Worm (Caenorhabditis elegans) whole organism, young adult: Measurements from ENCODE around the gene daf-41.

Experiments used
- C17E4.6 ChIP-seq: fragments of 200-800 bp; sonication (Bioruptor generic); IDR thresholded peaks from 2 replicates; pipeline ENCODE4 v1.3.6; 2022; ENCODE audit warnings: missing genetic modification reagents, missing genetic modification characterization, missing compliant biosample characterization
- F22D6.2 ChIP-seq: sonication (generic microtip); optimal IDR thresholded peaks from 2 replicates; lab custom pipeline; 2016; ENCODE audit warnings: mild to moderate bottlenecking, missing genetic modification characterization, missing compliant biosample characterization
- F37B4.10 ChIP-seq: fragments of 200-800 bp; sonication (Bioruptor generic); IDR thresholded peaks from 2 replicates; pipeline ENCODE4 v1.3.6; 2022; ENCODE audit warnings: missing genetic modification characterization, missing compliant biosample characterization
- F49E8.2 ChIP-seq: sonication (generic microtip); optimal IDR thresholded peaks from 3 replicates; lab custom pipeline; 2017; ENCODE audit warnings: missing genetic modification characterization, mild to moderate bottlenecking, missing compliant biosample characterization, antibody characterized with exemption, moderate library complexity; ENCODE audit not compliant: insufficient read depth
- K12H6.12 ChIP-seq: fragments of 200-800 bp; sonication (Bioruptor generic); optimal IDR thresholded peaks from 2 replicates; lab custom pipeline; 2018; ENCODE audit warnings: mild to moderate bottlenecking, missing genetic modification characterization, missing compliant biosample characterization
- T07F8.4 ChIP-seq: sonication (generic microtip); optimal IDR thresholded peaks from 2 replicates; lab custom pipeline; 2016; ENCODE audit warnings: mild to moderate bottlenecking, missing genetic modification characterization, moderate library complexity, missing compliant biosample characterization
- Y67H2A.10 ChIP-seq: fragments of 200-800 bp; sonication (Bioruptor generic); conservative IDR thresholded peaks from 2 replicates; pipeline ENCODE4 v1.3.6; 2022; ENCODE audit warnings: missing genetic modification reagents, missing genetic modification characterization, missing compliant biosample characterization
- aptf-3 ChIP-seq: fragments of 200-800 bp; sonication (Bioruptor generic); IDR thresholded peaks from 2 replicates; pipeline ENCODE4 v1.3.6; 2022; ENCODE audit warnings: missing genetic modification characterization, missing compliant biosample characterization
- atf-7 ChIP-seq: sonication (generic microtip); optimal IDR thresholded peaks from 2 replicates; lab custom pipeline; 2017; ENCODE audit warnings: mild to moderate bottlenecking, missing genetic modification characterization, missing compliant biosample characterization
- attf-5 ChIP-seq: fragments of 200-800 bp; sonication (Bioruptor generic); optimal IDR thresholded peaks from 2 replicates; lab custom pipeline; 2018; ENCODE audit warnings: mild to moderate bottlenecking, missing genetic modification characterization, missing compliant biosample characterization
- bed-1 ChIP-seq: fragments of 200-800 bp; sonication (Bioruptor generic); IDR thresholded peaks from 2 replicates; pipeline ENCODE4 v1.3.6; 2022; ENCODE audit warnings: missing genetic modification reagents, missing genetic modification characterization, missing compliant biosample characterization
- cebp-1 ChIP-seq, 2 experiments: fragments of 200-800 bp in 1 of 2; sonication (Bioruptor generic) in 1 of 2; sonication (generic microtip) in 1 of 2; IDR thresholded peaks in 1 of 2; optimal IDR thresholded peaks in 1 of 2; 2 replicates each; pipeline versions ENCODE4 v1.3.6 to Lab custom; 2017 to 2022; ENCODE audit warnings: missing compliant biosample characterization in 2 of 2, missing genetic modification characterization in 2 of 2, mild to moderate bottlenecking in 1 of 2, missing genetic modification reagents in 1 of 2, moderate library complexity in 1 of 2
- cebp-2 ChIP-seq: fragments of 200-800 bp; sonication (Bioruptor generic); IDR thresholded peaks from 2 replicates; pipeline ENCODE4 v1.3.6; 2022; ENCODE audit warnings: missing genetic modification characterization, missing compliant biosample characterization
- ceh-40 ChIP-seq: fragments of 200-800 bp; sonication (Bioruptor generic); IDR thresholded peaks from 2 replicates; pipeline ENCODE4 v1.3.6; 2022; ENCODE audit warnings: missing genetic modification characterization, missing compliant biosample characterization
- ceh-79 ChIP-seq: sonication (generic microtip); optimal IDR thresholded peaks from 2 replicates; lab custom pipeline; 2017; ENCODE audit warnings: mild to moderate bottlenecking, missing genetic modification characterization, missing compliant biosample characterization
- ceh-91 ChIP-seq: fragments of 200-800 bp; sonication (Bioruptor generic); IDR thresholded peaks from 2 replicates; pipeline ENCODE4 v1.3.6; 2022; ENCODE audit warnings: missing genetic modification reagents, missing genetic modification characterization, missing compliant biosample characterization
- dox-1 ChIP-seq: fragments of 200-800 bp; sonication (Bioruptor generic); IDR thresholded peaks from 2 replicates; pipeline ENCODE4 v1.3.6; 2022; ENCODE audit warnings: missing genetic modification reagents, missing genetic modification characterization, missing compliant biosample characterization
- efl-1 ChIP-seq: fragments of 150-350 bp; optimal IDR thresholded peaks from 2 replicates; lab custom pipeline; 2014; ENCODE audit warnings: missing biosample characterization, missing genetic modification reagents, missing genetic modification characterization
- egl-18 ChIP-seq: fragments of 200-800 bp; sonication (Bioruptor generic); IDR thresholded peaks from 2 replicates; pipeline ENCODE4 v1.3.6; 2022; ENCODE audit warnings: missing genetic modification reagents, missing genetic modification characterization, missing compliant biosample characterization
- egl-44 ChIP-seq: fragments of 200-800 bp; sonication (Bioruptor generic); IDR thresholded peaks from 2 replicates; pipeline ENCODE4 v1.3.6; 2022; ENCODE audit warnings: missing genetic modification reagents, missing genetic modification characterization, missing compliant biosample characterization
- hlh-12 ChIP-seq: sonication (generic microtip); optimal IDR thresholded peaks from 2 replicates; lab custom pipeline; 2016; ENCODE audit warnings: missing genetic modification characterization, missing compliant biosample characterization
- lin-40 ChIP-seq: sonication (generic microtip); optimal IDR thresholded peaks from 2 replicates; lab custom pipeline; 2016; ENCODE audit warnings: missing genetic modification characterization, mild to moderate bottlenecking, missing compliant biosample characterization, missing genotype, missing genetic modification reagents
- lsl-1 ChIP-seq: fragments of 200-800 bp; sonication (Bioruptor generic); optimal IDR thresholded peaks from 2 replicates; lab custom pipeline; 2018; ENCODE audit warnings: mild to moderate bottlenecking, missing genetic modification characterization, moderate library complexity, missing compliant biosample characterization
- madf-6 ChIP-seq: fragments of 200-800 bp; sonication (Bioruptor generic); IDR thresholded peaks from 2 replicates; pipeline ENCODE4 v1.3.6; 2022; ENCODE audit warnings: missing genetic modification reagents, missing genetic modification characterization, missing compliant biosample characterization
- madf-8 ChIP-seq: fragments of 200-800 bp; sonication (Bioruptor generic); conservative IDR thresholded peaks from 2 replicates; pipeline ENCODE4 v1.3.6; 2022; ENCODE audit warnings: missing genetic modification reagents, missing genetic modification characterization, missing compliant biosample characterization
- nhr-120 ChIP-seq: fragments of 200-800 bp; sonication (Bioruptor generic); IDR thresholded peaks from 2 replicates; pipeline ENCODE4 v1.3.6; 2022; ENCODE audit warnings: missing genetic modification characterization, missing compliant biosample characterization
- nhr-80 ChIP-seq: sonication (generic microtip); optimal IDR thresholded peaks from 2 replicates; lab custom pipeline; 2016; ENCODE audit warnings: missing genetic modification characterization, missing compliant biosample characterization
- pha-4 ChIP-seq: fragments of 150-350 bp; sonication (generic microtip); optimal IDR thresholded peaks from 2 replicates; lab custom pipeline; 2014; ENCODE audit warnings: missing biosample characterization, missing genetic modification reagents, missing genetic modification characterization
- rcor-1 ChIP-seq: fragments of 200-800 bp; sonication (Bioruptor generic); IDR thresholded peaks from 2 replicates; pipeline ENCODE4 v1.3.6; 2022; ENCODE audit warnings: missing genetic modification reagents, missing genetic modification characterization, missing compliant biosample characterization
- sea-2 ChIP-seq: fragments of 200-800 bp; sonication (Bioruptor generic); IDR thresholded peaks from 2 replicates; pipeline ENCODE4 v1.3.6; 2022; ENCODE audit warnings: missing genetic modification characterization, missing compliant biosample characterization
- snpc-1.3 ChIP-seq: sonication (generic microtip); optimal IDR thresholded peaks from 2 replicates; lab custom pipeline; 2017; ENCODE audit warnings: missing genetic modification characterization, mild to moderate bottlenecking, missing compliant biosample characterization, antibody characterized with exemption, moderate library complexity, missing genotype, missing genetic modification reagents; ENCODE audit not compliant: insufficient read depth
- somi-1 ChIP-seq: fragments of 200-800 bp; sonication (Bioruptor generic); optimal IDR thresholded peaks from 2 replicates; lab custom pipeline; 2018; ENCODE audit warnings: mild to moderate bottlenecking, missing genetic modification characterization, missing compliant biosample characterization
- tbx-9 ChIP-seq: sonication (generic microtip); optimal IDR thresholded peaks from 2 replicates; lab custom pipeline; 2016; ENCODE audit warnings: borderline replicate concordance, missing genetic modification characterization, inconsistent platforms, missing compliant biosample characterization
- unc-62 ChIP-seq: fragments of 150-350 bp; optimal IDR thresholded peaks from 2 replicates; lab custom pipeline; 2014; ENCODE audit warnings: missing biosample characterization, missing genetic modification reagents, missing genetic modification characterization
- zfh-2 ChIP-seq: fragments of 200-800 bp; sonication (Bioruptor generic); conservative IDR thresholded peaks from 2 replicates; pipeline ENCODE4 v1.3.6; 2022; ENCODE audit warnings: missing genetic modification reagents, missing genetic modification characterization, missing compliant biosample characterization
- ztf-26 ChIP-seq: sonication (generic microtip); optimal IDR thresholded peaks from 2 replicates; lab custom pipeline; 2017; ENCODE audit warnings: missing genetic modification characterization, missing compliant biosample characterization
- ztf-3 ChIP-seq: fragments of 200-800 bp; sonication (Bioruptor generic); optimal IDR thresholded peaks from 2 replicates; lab custom pipeline; 2018; ENCODE audit warnings: mild to moderate bottlenecking, missing genetic modification characterization, missing compliant biosample characterization

daf-41 gene

DNA sequence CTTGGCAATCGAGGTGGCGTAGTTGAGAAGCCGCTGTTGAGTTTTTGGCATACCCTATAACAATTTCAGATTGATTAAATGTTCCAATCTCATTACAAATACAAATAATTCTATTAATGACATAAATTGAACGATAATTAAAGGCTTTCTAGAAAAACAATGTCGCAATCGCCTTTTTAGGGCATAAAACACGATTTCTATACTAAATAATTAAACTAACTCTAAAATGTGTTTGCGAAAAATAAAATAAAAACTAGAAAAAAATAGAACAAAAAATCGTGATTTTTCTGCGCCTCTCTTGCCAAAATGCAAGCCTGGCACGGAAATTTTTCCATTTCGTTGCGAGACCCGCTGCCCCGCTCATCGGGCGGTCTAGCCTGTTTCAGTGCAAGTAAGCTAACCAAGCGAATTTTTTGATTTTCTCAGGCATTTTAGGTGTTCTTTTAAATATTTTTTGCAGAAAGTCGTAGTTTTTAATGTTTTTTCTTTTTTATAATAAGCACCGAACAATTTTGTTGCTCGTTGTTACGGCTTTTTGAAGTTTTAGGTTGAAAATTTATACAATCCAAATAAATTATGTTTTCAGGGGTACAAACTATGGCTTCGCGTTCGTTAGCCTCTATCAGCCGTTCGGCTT, 46.6 kb downstream of the daf-41 start, which contains the start of the genes C34E10.12, C34E10.10 and atp-2 (continued):
- TF ChIP-seq ceh-91 (no peak), F37B4.10 (GFP tag; lab: Robert Waterston, UW) (no peak), C17E4.6 (no peak), F49E8.2 (tag; lab: Kevin White, UChicago) (peak; percentile 72), ztf-26 (tag; lab: Kevin White, UChicago) (peak; percentile 19), ceh-79 (tag; lab: Kevin White, UChicago) (no peak), sea-2 (GFP tag; lab: Robert Waterston, UW) (no peak), atf-7 (tag; lab: Kevin White, UChicago) (no peak), hlh-12 (tag; lab: Kevin White, UChicago) (no peak), cebp-1 (GFP tag; IDR thresholded peaks at IDR 0.05; lab: Robert Waterston, UW) (no peak), cebp-1 (tag; optimal IDR thresholded peaks at IDR 0.05; lab: Kevin White, UChicago) (peak; percentile 59), ceh-40 (GFP tag; lab: Robert Waterston, UW) (no peak), ztf-3 (GFP tag; lab: Kevin White, UChicago) (no peak), pha-4 (tag; lab: Kevin White, UChicago) (peak; percentile 11), madf-8 (GFP tag; lab: Robert Waterston, UW) (no peak), bed-1 (GFP tag; lab: Robert Waterston, UW) (no peak), rcor-1 (GFP tag; lab: Robert Waterston, UW) (peak; percentile 39; the same call in 1 of the 2 replicates), lin-40 (tag; lab: Kevin White, UChicago) (peak; percentile 64), T07F8.4 (tag; lab: Kevin White, UChicago) (no peak), unc-62 (GFP tag; lab: Kevin White, UChicago) (no peak), lsl-1 (GFP tag; lab: Kevin White, UChicago) (peak; percentile 47), Y67H2A.10 (GFP tag; lab: Robert Waterston, UW) (0 out of 2 replicates have a peak, but pooled peaks have one; percentile 39), dox-1 (GFP tag; lab: Robert Waterston, UW) (peak; percentile 56), egl-18 (GFP tag; lab: Robert Waterston, UW) (no peak), aptf-3 (GFP tag; lab: Robert Waterston, UW) (no peak), tbx-9 (tag; lab: Kevin White, UChicago) (no peak), egl-44 (GFP tag; lab: Robert Waterston, UW) (no peak), nhr-120 (GFP tag; lab: Robert Waterston, UW) (no peak), K12H6.12 (tag; lab: Kevin White, UChicago) (no peak), cebp-2 (GFP tag; lab: Robert Waterston, UW) (no peak), somi-1 (GFP tag; lab: Kevin White, UChicago) (no peak), zfh-2 (GFP tag; lab: Robert Waterston, UW) (no peak)
- TF ChIP-seq, all 124 proteins: peak for 40

DNA sequence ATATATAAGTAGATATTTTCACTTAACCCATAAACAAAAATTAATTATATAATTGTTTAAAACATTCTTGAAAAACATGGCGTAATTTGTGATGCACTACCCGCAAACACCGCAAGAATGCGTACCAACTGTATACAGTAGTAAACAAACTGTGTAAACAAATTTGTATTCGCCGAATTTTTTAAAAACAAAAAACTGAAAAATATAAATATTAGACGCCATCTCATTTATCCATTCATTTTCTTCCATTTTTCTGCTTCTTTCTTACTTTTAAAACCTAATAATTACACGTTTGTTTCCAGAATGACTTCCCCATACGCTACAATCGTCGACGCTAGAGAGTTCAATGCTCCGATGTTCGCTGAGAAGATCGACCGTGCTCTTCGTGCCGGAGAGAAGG, 49.2 kb downstream of the daf-41 start, which contains the start of gene nex-1:
Gene nex-1, plus strand, starts transcription at position 301 of the 400 bp plus-strand sequence.
- TF ChIP-seq efl-1 (GFP tag; lab: Kevin White, UChicago) = peak; percentile 10
- peak; percentile 13 for TF ChIP-seq snpc-1.3 (tag; lab: Kevin White, UChicago)
- TF ChIP-seq K12H6.12 (tag; lab: Kevin White, UChicago) = no peak
- peak; percentile 68 for TF ChIP-seq lsl-1 (GFP tag; lab: Kevin White, UChicago)

DNA sequence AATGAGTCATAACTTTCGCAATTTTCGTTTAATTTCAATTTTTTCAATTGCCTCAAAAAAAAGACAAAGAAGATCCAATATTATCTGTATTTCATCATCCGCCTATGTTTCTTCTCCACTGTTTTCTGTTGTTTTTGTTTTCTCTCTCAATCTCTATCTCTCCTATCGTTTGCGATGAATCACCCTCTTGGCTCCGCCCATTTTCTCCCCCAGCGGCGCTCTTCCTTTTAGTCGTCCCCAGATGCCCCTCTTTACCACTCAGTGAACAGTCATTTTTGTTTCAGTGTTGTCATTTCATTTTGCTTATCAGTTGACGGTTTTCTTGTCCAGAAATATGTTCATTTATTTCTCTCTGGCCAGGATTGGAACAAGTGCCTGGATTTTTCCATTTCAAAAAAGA, 49.7 kb downstream of the daf-41 start:
- TF ChIP-seq F22D6.2 (tag; lab: Kevin White, UChicago) = no peak
- TF ChIP-seq attf-5 (GFP tag; lab: Kevin White, UChicago) = peak; percentile 29
- TF ChIP-seq madf-6 (GFP tag; lab: Robert Waterston, UW) = no peak
- TF ChIP-seq cebp-1 (GFP tag; IDR thresholded peaks at IDR 0.05; lab: Robert Waterston, UW) = peak; percentile 78
- peak; percentile 88 for TF ChIP-seq cebp-1 (tag; optimal IDR thresholded peaks at IDR 0.05; lab: Kevin White, UChicago)
- TF ChIP-seq nhr-80 (tag; lab: Kevin White, UChicago) = peak; percentile 66
- TF ChIP-seq, all 124 proteins: peak for 3
